Fruit fly (Drosophila melanogaster) whole organism, embryonic: ENCODE results near the gene moody.
A peak's percentile ranks its signal among the peaks of the same experiment; 100 is the strongest.

Experiments used
- Adf1 ChIP-seq: fragments of 200-800 bp; sonication (Bioruptor generic); IDR thresholded peaks from 2 replicates; pipeline ENCODE4 v1.3.6; 2022; ENCODE audit warnings: missing biosample characterization, missing genetic modification characterization
- Atf6 ChIP-seq: fragments of 200-800 bp; sonication (Bioruptor generic); IDR thresholded peaks from 2 replicates; pipeline ENCODE4 v1.3.6; 2022; ENCODE audit warnings: missing biosample characterization, missing genetic modification characterization
- Bdp1 ChIP-seq: fragments of 200-800 bp; sonication (Bioruptor generic); optimal IDR thresholded peaks from 3 replicates; lab custom pipeline; 2016; ENCODE audit warnings: missing biosample characterization, missing genetic modification characterization
- CG10366 ChIP-seq: fragments of 200-800 bp; sonication (Bioruptor generic); IDR thresholded peaks from 2 replicates; pipeline ENCODE4 v1.3.6; 2022; ENCODE audit warnings: missing biosample characterization, missing genetic modification characterization
- CG11695 ChIP-seq: fragments of 200-800 bp; sonication (Bioruptor generic); IDR thresholded peaks from 3 replicates; pipeline ENCODE4 v1.3.6; 2022; ENCODE audit warnings: missing biosample characterization, missing genetic modification characterization
- CG12219 ChIP-seq: fragments of 200-800 bp; sonication (Bioruptor generic); optimal IDR thresholded peaks from 3 replicates; lab custom pipeline; 2018; ENCODE audit warnings: missing biosample characterization, mild to moderate bottlenecking, missing genetic modification characterization
- CG12942 ChIP-seq: fragments of 200-800 bp; sonication (Bioruptor generic); optimal IDR thresholded peaks from 3 replicates; lab custom pipeline; 2016; ENCODE audit warnings: missing biosample characterization, missing genetic modification characterization
- CG13894 ChIP-seq: fragments of 200-800 bp; sonication (Bioruptor generic); optimal IDR thresholded peaks from 3 replicates; lab custom pipeline; 2018; ENCODE audit warnings: missing biosample characterization, mild to moderate bottlenecking, missing genetic modification characterization, moderate library complexity
- CG14710 ChIP-seq: fragments of 200-800 bp; sonication (Bioruptor generic); optimal IDR thresholded peaks from 3 replicates; lab custom pipeline; 2019; ENCODE audit warnings: missing biosample characterization, mild to moderate bottlenecking, missing genetic modification characterization, moderate library complexity
- CG1529 ChIP-seq: fragments of 200-800 bp; sonication (Bioruptor generic); optimal IDR thresholded peaks from 3 replicates; lab custom pipeline; 2018; ENCODE audit warnings: missing biosample characterization, missing genetic modification characterization
- CG1792 ChIP-seq: fragments of 200-800 bp; sonication (Bioruptor generic); optimal IDR thresholded peaks from 2 replicates; lab custom pipeline; 2016; ENCODE audit warnings: missing biosample characterization, missing genetic modification characterization
- CG2678 ChIP-seq: fragments of 200-800 bp; sonication (Bioruptor generic); optimal IDR thresholded peaks from 3 replicates; lab custom pipeline; 2019; ENCODE audit warnings: missing biosample characterization, mild to moderate bottlenecking, missing genetic modification characterization, moderate library complexity
- CG33213 ChIP-seq: fragments of 200-800 bp; sonication (Bioruptor generic); optimal IDR thresholded peaks from 3 replicates; lab custom pipeline; 2016; ENCODE audit warnings: missing biosample characterization, missing genetic modification characterization
- CG4707 ChIP-seq: fragments of 200-800 bp; sonication (Bioruptor generic); optimal IDR thresholded peaks from 2 replicates; lab custom pipeline; 2018; ENCODE audit warnings: missing biosample characterization, mild to moderate bottlenecking, missing genetic modification characterization, moderate library complexity
- CG5245 ChIP-seq: fragments of 200-800 bp; sonication (Bioruptor generic); optimal IDR thresholded peaks from 3 replicates; lab custom pipeline; 2016; ENCODE audit warnings: missing biosample characterization, missing genetic modification characterization
- Chrac-16 ChIP-seq: fragments of 200-800 bp; sonication (Bioruptor generic); optimal IDR thresholded peaks from 3 replicates; lab custom pipeline; 2016; ENCODE audit warnings: missing biosample characterization, missing genetic modification characterization
- D ChIP-seq, 2 experiments: fragments of 200-800 bp in 1 of 2; fragments of >200 bp in 1 of 2; sonication (Bioruptor generic) in 1 of 2; optimal IDR thresholded peaks; 2 replicates in 1 of 2; 3 replicates in 1 of 2; lab custom pipeline; 2017; ENCODE audit warnings: mild to moderate bottlenecking in 1 of 2, missing biosample characterization in 1 of 2, missing genetic modification characterization in 1 of 2, missing genetic modification reagents in 1 of 2
- Doc3 ChIP-seq: fragments of 200-800 bp; sonication (Bioruptor generic); IDR thresholded peaks from 3 replicates; pipeline ENCODE4 v1.3.6; 2022; ENCODE audit warnings: missing biosample characterization, missing genetic modification characterization; ENCODE audit not compliant: partially characterized antibody
- Ets97D ChIP-seq: fragments of 200-800 bp; sonication (Bioruptor generic); optimal IDR thresholded peaks from 3 replicates; lab custom pipeline; 2016; ENCODE audit warnings: missing biosample characterization, missing genetic modification characterization
- HLH3B ChIP-seq: fragments of 200-800 bp; sonication (Bioruptor generic); IDR thresholded peaks from 2 replicates; pipeline ENCODE4 v1.3.6; 2022; ENCODE audit warnings: missing biosample characterization, missing genetic modification characterization
- HmgD ChIP-seq: fragments of 200-800 bp; sonication (Bioruptor generic); optimal IDR thresholded peaks from 3 replicates; lab custom pipeline; 2016; ENCODE audit warnings: missing biosample characterization, missing genetic modification characterization
- Max ChIP-seq: fragments of 200-800 bp; sonication (Bioruptor generic); optimal IDR thresholded peaks from 2 replicates; lab custom pipeline; 2016; ENCODE audit warnings: missing biosample characterization, mild to moderate bottlenecking, missing genetic modification characterization
- Med ChIP-seq: fragments of 200-800 bp; sonication (Bioruptor generic); peaks from one replicate; lab custom pipeline; 2016; ENCODE audit warnings: missing biosample characterization, missing genetic modification characterization, mild to moderate bottlenecking, inconsistent platforms, moderate library complexity
- NC2β ChIP-seq: fragments of 200-800 bp; sonication (Bioruptor generic); optimal IDR thresholded peaks from 2 replicates; lab custom pipeline; 2016; ENCODE audit warnings: missing biosample characterization, missing genetic modification characterization
- ab ChIP-seq: fragments of 200-800 bp; sonication (Bioruptor generic); optimal IDR thresholded peaks from 2 replicates; lab custom pipeline; 2016; ENCODE audit warnings: missing biosample characterization, missing genetic modification characterization
- bcd ChIP-seq: fragments of 200-800 bp; sonication (Bioruptor generic); optimal IDR thresholded peaks from 2 replicates; lab custom pipeline; 2017; ENCODE audit warnings: missing biosample characterization, mild to moderate bottlenecking, missing genetic modification characterization
- chinmo ChIP-seq: fragments of 200-800 bp; sonication (Bioruptor generic); IDR thresholded peaks from 4 replicates; pipeline ENCODE4 v1.3.6; 2022; ENCODE audit warnings: missing biosample characterization, missing genetic modification characterization; ENCODE audit not compliant: partially characterized antibody
- corto ChIP-seq: fragments of 200-800 bp; sonication (Bioruptor generic); optimal IDR thresholded peaks from 2 replicates; lab custom pipeline; 2016; ENCODE audit warnings: missing biosample characterization, mild to moderate bottlenecking, missing genetic modification characterization, moderate library complexity
- croc ChIP-seq: fragments of 200-800 bp; sonication (Bioruptor generic); conservative IDR thresholded peaks from 3 replicates; pipeline ENCODE4 v1.3.6; 2022; ENCODE audit warnings: missing biosample characterization, missing genetic modification characterization
- dan ChIP-seq: fragments of 200-800 bp; sonication (Bioruptor generic); IDR thresholded peaks from 2 replicates; pipeline ENCODE4 v1.3.6; 2022; ENCODE audit warnings: missing biosample characterization, missing genetic modification characterization
- dati ChIP-seq: fragments of 200-800 bp; sonication (Bioruptor generic); IDR thresholded peaks from 2 replicates; pipeline ENCODE4 v1.3.6; 2022; ENCODE audit warnings: missing biosample characterization, missing genetic modification characterization
- dmrt11E ChIP-seq: fragments of 200-800 bp; sonication (Bioruptor generic); optimal IDR thresholded peaks from 3 replicates; lab custom pipeline; 2018; ENCODE audit warnings: missing biosample characterization, mild to moderate bottlenecking, missing genetic modification characterization, moderate library complexity
- dmrt99B ChIP-seq: fragments of 200-800 bp; sonication (Bioruptor generic); optimal IDR thresholded peaks from 2 replicates; lab custom pipeline; 2018; ENCODE audit warnings: missing biosample characterization, mild to moderate bottlenecking, missing genetic modification characterization, moderate library complexity
- dysf ChIP-seq: fragments of 200-800 bp; sonication (Bioruptor generic); IDR thresholded peaks from 3 replicates; pipeline ENCODE4 v1.3.6; 2022; ENCODE audit warnings: missing biosample characterization, missing genetic modification characterization
- en ChIP-seq: fragments of 200-800 bp; sonication (Bioruptor generic); optimal IDR thresholded peaks from 2 replicates; lab custom pipeline; 2016; ENCODE audit warnings: missing biosample characterization, missing genetic modification characterization
- eve ChIP-seq, 2 experiments: fragments of >200 bp; optimal IDR thresholded peaks; 2 replicates each; lab custom pipeline; 2017; ENCODE audit warnings: missing biosample characterization in 2 of 2, missing genetic modification characterization in 2 of 2
- fd3F ChIP-seq: fragments of 200-800 bp; sonication (Bioruptor generic); optimal IDR thresholded peaks from 2 replicates; lab custom pipeline; 2018; ENCODE audit warnings: missing biosample characterization, mild to moderate bottlenecking, missing genetic modification characterization, moderate library complexity
- hbn ChIP-seq: fragments of 200-800 bp; sonication (Bioruptor generic); IDR thresholded peaks from 2 replicates; pipeline ENCODE4 v1.3.6; 2022; ENCODE audit warnings: missing biosample characterization, missing genetic modification characterization; ENCODE audit not compliant: partially characterized antibody
- hkb ChIP-seq, 2 experiments: fragments of 200-800 bp in 1 of 2; fragments of >200 bp in 1 of 2; sonication (Bioruptor generic) in 1 of 2; IDR thresholded peaks in 1 of 2; optimal IDR thresholded peaks in 1 of 2; 2 replicates each; pipeline versions ENCODE4 v1.3.6 to Lab custom; 2017 to 2022; ENCODE audit warnings: missing biosample characterization in 1 of 2, missing genetic modification characterization in 1 of 2
- ind ChIP-seq: fragments of 200-800 bp; sonication (Bioruptor generic); optimal IDR thresholded peaks from 3 replicates; lab custom pipeline; 2016; ENCODE audit warnings: missing biosample characterization, missing genetic modification characterization
- lab ChIP-seq: fragments of 200-800 bp; sonication (Bioruptor generic); optimal IDR thresholded peaks from 3 replicates; lab custom pipeline; 2017; ENCODE audit warnings: missing biosample characterization, missing genetic modification characterization, mild to moderate bottlenecking, moderate library complexity, missing genetic modification reagents
- nerfin-1 ChIP-seq: fragments of 200-800 bp; sonication (Bioruptor generic); optimal IDR thresholded peaks from 3 replicates; lab custom pipeline; 2019; ENCODE audit warnings: missing biosample characterization, mild to moderate bottlenecking, missing genetic modification characterization, moderate library complexity
- pan ChIP-seq, 4 experiments: fragments of >200 bp in 3 of 4; fragments of 200-800 bp in 1 of 4; sonication (Bioruptor generic) in 1 of 4; optimal IDR thresholded peaks in 3 of 4; IDR thresholded peaks in 1 of 4; 2 replicates each; pipeline versions ENCODE4 v1.3.6 to Lab custom; 2017 to 2022; ENCODE audit warnings: missing biosample characterization in 2 of 4, missing genetic modification characterization in 2 of 4, mixed read lengths in 1 of 4
- pfk ChIP-seq: fragments of 200-800 bp; sonication (Bioruptor generic); optimal IDR thresholded peaks from 2 replicates; lab custom pipeline; 2018; ENCODE audit warnings: missing biosample characterization, mild to moderate bottlenecking, missing genetic modification characterization, moderate library complexity
- pita ChIP-seq: fragments of 200-800 bp; sonication (Bioruptor generic); optimal IDR thresholded peaks from 2 replicates; lab custom pipeline; 2017; ENCODE audit warnings: missing biosample characterization, mild to moderate bottlenecking, missing genetic modification characterization
- sqz ChIP-seq: fragments of 200-800 bp; sonication (Bioruptor generic); optimal IDR thresholded peaks from 3 replicates; lab custom pipeline; 2018; ENCODE audit warnings: missing biosample characterization, mild to moderate bottlenecking, missing genetic modification characterization
- sug ChIP-seq: fragments of 200-800 bp; optimal IDR thresholded peaks from 2 replicates; lab custom pipeline; 2019; ENCODE audit warnings: missing biosample characterization, mild to moderate bottlenecking, missing genetic modification characterization, moderate library complexity
- tna ChIP-seq: fragments of 200-800 bp; sonication (Bioruptor generic); IDR thresholded peaks from 2 replicates; pipeline ENCODE4 v1.3.6; 2022; ENCODE audit warnings: missing biosample characterization, missing genetic modification characterization; ENCODE audit not compliant: partially characterized antibody
- wdn ChIP-seq: fragments of 200-800 bp; sonication (Bioruptor generic); IDR thresholded peaks from 2 replicates; pipeline ENCODE4 v1.3.6; 2022; ENCODE audit warnings: missing biosample characterization, missing genetic modification characterization

The moody gene

DNA sequence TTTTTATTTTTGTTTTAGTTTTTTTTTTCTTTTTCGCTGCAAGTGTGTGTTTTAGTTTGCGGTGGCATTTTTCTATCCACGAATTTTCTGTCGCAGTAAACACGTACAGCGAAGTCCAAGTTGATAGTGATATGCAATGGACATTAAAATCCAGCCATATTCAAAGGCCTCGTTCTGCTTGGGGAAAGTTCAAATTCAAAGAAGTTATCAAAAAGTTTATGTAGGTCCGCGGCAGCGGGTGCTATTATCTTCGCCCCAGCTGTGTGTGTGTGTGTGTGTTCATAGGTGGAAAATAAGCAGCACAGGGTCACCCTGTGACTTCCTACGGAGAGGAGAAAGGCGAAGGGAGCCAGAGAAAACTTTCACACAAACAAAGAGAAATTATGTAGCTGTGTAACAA is 37.6 kb upstream of the moody start (continued):
- no peak for TF ChIP-seq CG13894
- TF ChIP-seq CG2678 (tag; lab: Kevin White, UChicago) = peak; percentile 57
- TF ChIP-seq CG33213 = peak; percentile 28
- no peak for TF ChIP-seq corto (GFP tag; lab: Kevin White, UChicago)
- TF ChIP-seq Atf6 (GFP tag; lab: Robert Waterston, UW) = no peak
- no peak for TF ChIP-seq sqz (GFP tag; lab: Kevin White, UChicago)
- peak; percentile 28 for TF ChIP-seq CG12219
- TF ChIP-seq D (optimal IDR thresholded peaks at IDR 0.05; lab: Kevin White, UChicago) = no peak
- peak; percentile 44 for TF ChIP-seq D (GFP tag; optimal IDR thresholded peaks at IDR 0.05; lab: Kevin White, UChicago)
- no peak for TF ChIP-seq hbn (GFP tag; lab: Robert Waterston, UW)
- TF ChIP-seq CG14710 = peak; percentile 23
- no peak for TF ChIP-seq Ets97D (GFP tag; lab: Kevin White, UChicago)
- TF ChIP-seq nerfin-1 (tag; lab: Kevin White, UChicago) = no peak
- no peak for TF ChIP-seq eve (GFP tag; optimal IDR thresholded peaks at IDR 0.05; lab: Kevin White, UChicago)
- TF ChIP-seq sug (tag; lab: Kevin White, UChicago) = no peak
- no peak for TF ChIP-seq ab (GFP tag; lab: Kevin White, UChicago)
- TF ChIP-seq CG10366 (GFP tag; lab: Robert Waterston, UW) = peak; percentile 78
- TF ChIP-seq lab (GFP tag; lab: Kevin White, UChicago) = peak; percentile 63
- TF ChIP-seq fd3F (GFP tag; lab: Kevin White, UChicago) = peak; percentile 18
- TF ChIP-seq CG4707 (GFP tag; lab: Kevin White, UChicago) = peak; percentile 65
- peak; percentile 32; the same call in 1 of the 3 replicates for TF ChIP-seq croc (GFP tag; lab: Robert Waterston, UW)
- TF ChIP-seq Med (GFP tag; lab: Kevin White, UChicago) = peak; percentile 89
- TF ChIP-seq Adf1 (GFP tag; lab: Robert Waterston, UW) = no peak
- TF ChIP-seq en (GFP tag; lab: Kevin White, UChicago) = no peak
- peak; percentile 76 for TF ChIP-seq dmrt99B (tag; lab: Kevin White, UChicago)
- TF ChIP-seq hkb (optimal IDR thresholded peaks at IDR 0.05; lab: Kevin White, UChicago) = no peak
- TF ChIP-seq hkb (GFP tag; IDR thresholded peaks at IDR 0.05; lab: Robert Waterston, UW) = peak; percentile 75
- TF ChIP-seq chinmo = 0 out of 4 replicates have a peak, but pooled peaks have one; percentile 19
- no peak for TF ChIP-seq CG1792 (GFP tag; lab: Kevin White, UChicago)
- peak; percentile 53; the same call in 1 of the 3 replicates for TF ChIP-seq CG11695
- TF ChIP-seq pan (optimal IDR thresholded peaks at IDR 0.05; lab: Kevin White, UChicago) = no peak
- peak in 1 of 2 experiments; percentile 71 for TF ChIP-seq pan (GFP tag; optimal IDR thresholded peaks at IDR 0.05 in 1 of 2, IDR thresholded peaks at IDR 0.05 in 1 of 2)
- TF ChIP-seq bcd (GFP tag; lab: Kevin White, UChicago) = peak; percentile 29
- TF ChIP-seq pita (GFP tag; lab: Kevin White, UChicago) = no peak
- peak; percentile 60 for TF ChIP-seq dati (GFP tag; lab: Robert Waterston, UW)
- no peak for TF ChIP-seq CG5245 (GFP tag; lab: Kevin White, UChicago)
- peak; percentile 48 for TF ChIP-seq ind (GFP tag; lab: Kevin White, UChicago)
- TF ChIP-seq CG12942 (GFP tag; lab: Kevin White, UChicago) = peak; percentile 31
- no peak for TF ChIP-seq Doc3
- TF ChIP-seq Max = no peak
- no peak for TF ChIP-seq Bdp1 (GFP tag; lab: Kevin White, UChicago)
- TF ChIP-seq dysf (GFP tag; lab: Robert Waterston, UW) = peak; percentile 62
- peak; percentile 53 for TF ChIP-seq wdn (GFP tag; lab: Robert Waterston, UW)
- no peak for TF ChIP-seq NC2β
- TF ChIP-seq pfk (GFP tag; lab: Kevin White, UChicago) = no peak
- peak; percentile 4 for TF ChIP-seq Chrac-16 (GFP tag; lab: Kevin White, UChicago)
- no peak for TF ChIP-seq tna (GFP tag; lab: Robert Waterston, UW)
- no peak for TF ChIP-seq HmgD (GFP tag; lab: Kevin White, UChicago)
- TF ChIP-seq dmrt11E (tag; lab: Kevin White, UChicago) = peak; percentile 55
- TF ChIP-seq CG1529 (GFP tag; lab: Kevin White, UChicago) = peak; percentile 51
- TF ChIP-seq HLH3B (GFP tag; lab: Robert Waterston, UW) = peak; percentile 61
- peak; percentile 51 for TF ChIP-seq dan
